Fruit fly (Drosophila melanogaster) S2 (cell line): ENCODE measurements around the gene yellow-e.

Experiments
- CG8478 ChIP-seq: fragments of >200 bp; optimal IDR thresholded peaks from 2 replicates; lab custom pipeline; 2018
- CTCF ChIP-seq, 2 experiments: fragments of >200 bp; optimal IDR thresholded peaks; 2 replicates each; lab custom pipeline; 2018

DNA sequence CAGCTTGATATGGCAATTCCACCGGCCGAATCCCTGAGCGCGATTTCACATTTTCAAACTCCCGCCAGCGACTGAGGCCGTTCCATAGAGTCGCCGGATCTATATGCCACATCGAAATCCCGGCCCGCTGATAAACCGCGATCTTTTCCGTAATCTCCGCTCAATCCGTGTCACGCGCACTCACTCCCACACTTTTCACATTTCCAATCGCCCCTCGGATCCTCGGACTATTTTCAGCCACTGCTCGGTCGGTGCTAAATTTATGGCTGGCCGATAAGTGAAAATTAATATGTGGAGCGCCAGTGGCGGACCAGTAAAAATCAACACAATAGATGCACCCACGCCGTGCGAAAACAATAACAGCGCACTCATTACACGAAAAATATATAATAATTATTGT, 22.1 kb downstream of the yellow-e start:
- no peak for TF ChIP-seq CG8478 (lab: Kevin White, UChicago)
- TF ChIP-seq CTCF (optimal IDR thresholded peaks at IDR 0.05; lab: Kevin White, UChicago): no peak
